Fruit fly (Drosophila melanogaster) Kc167 (cell line): ENCODE data around the gene CG33270.

Experiments used
- Myc ChIP-seq: fragments of >200 bp; optimal IDR thresholded peaks from 2 replicates; lab custom pipeline; 2017; ENCODE audit warnings: missing external identifiers
- Sin3A ChIP-seq: fragments of >200 bp; optimal IDR thresholded peaks from 2 replicates; lab custom pipeline; 2018; ENCODE audit warnings: missing external identifiers
- h ChIP-seq: fragments of >200 bp; optimal IDR thresholded peaks from 3 replicates; lab custom pipeline; 2018; ENCODE audit warnings: missing external identifiers
- insv ChIP-seq: fragments of >200 bp; optimal IDR thresholded peaks from 3 replicates; lab custom pipeline; 2018; ENCODE audit warnings: missing external identifiers
- psq ChIP-seq: fragments of >200 bp; optimal IDR thresholded peaks from 2 replicates; lab custom pipeline; 2017; ENCODE audit warnings: missing external identifiers
- ttk ChIP-seq: sonication (Bioruptor generic); optimal IDR thresholded peaks from 2 replicates; lab custom pipeline; 2017; ENCODE audit warnings: missing external identifiers

DNA sequence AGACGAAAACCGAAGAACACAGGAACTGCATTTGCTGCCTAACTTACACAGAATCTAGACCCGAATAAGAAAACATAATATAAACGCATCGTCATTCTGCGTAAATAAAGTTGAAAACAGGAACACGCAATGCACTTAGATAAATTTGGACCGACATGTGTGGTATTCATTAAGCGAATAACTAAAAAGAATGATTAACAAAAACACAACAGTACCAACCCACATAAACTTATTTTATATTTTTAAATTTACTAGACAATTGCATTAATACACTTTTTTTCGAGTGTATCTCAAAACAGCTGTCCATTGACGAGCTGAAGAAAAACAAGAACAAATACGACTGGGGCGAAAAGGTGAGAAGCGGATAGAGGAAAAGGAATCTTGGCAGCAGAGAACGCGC, 24.1 kb downstream of the CG33270 start:
- TF ChIP-seq h (lab: Kevin White, UChicago) (no peak), psq (lab: Kevin White, UChicago) (no peak), ttk (lab: Kevin White, UChicago) (no peak), insv (lab: Kevin White, UChicago) (no peak), Sin3A (lab: Kevin White, UChicago) (no peak), Myc (lab: Kevin White, UChicago) (no peak)
